Fruit fly (Drosophila melanogaster) whole organism, pupa: Measurements from ENCODE around the gene CenG1A.
A peak's percentile ranks its signal among the peaks of the same experiment; 100 is the strongest.

Experiments
- CG10348 ChIP-seq: fragments of 200-800 bp; sonication (Bioruptor generic); IDR thresholded peaks from 2 replicates; pipeline ENCODE4 v1.3.6; 2022; ENCODE audit warnings: missing biosample characterization, missing genetic modification characterization
- CG12605 ChIP-seq: fragments of 200-800 bp; sonication (Bioruptor generic); IDR thresholded peaks from 2 replicates; pipeline ENCODE4 v1.3.6; 2022; ENCODE audit warnings: missing biosample characterization, missing genetic modification characterization
- CG15710 ChIP-seq: fragments of 200-800 bp; sonication (Bioruptor generic); optimal IDR thresholded peaks from 2 replicates; lab custom pipeline; 2018; ENCODE audit warnings: missing biosample characterization, mild to moderate bottlenecking, missing genetic modification characterization, moderate library complexity
- CG17806 ChIP-seq: fragments of 200-800 bp; sonication (Bioruptor generic); optimal IDR thresholded peaks from 2 replicates; lab custom pipeline; 2018; ENCODE audit warnings: missing biosample characterization, mild to moderate bottlenecking, missing genetic modification characterization, moderate library complexity
- CG34367 ChIP-seq: fragments of 200-800 bp; sonication (Bioruptor generic); optimal IDR thresholded peaks from 2 replicates; lab custom pipeline; 2018; ENCODE audit warnings: missing biosample characterization, mild to moderate bottlenecking, missing genetic modification characterization
- CG8301 ChIP-seq: fragments of 200-800 bp; sonication (Bioruptor generic); optimal IDR thresholded peaks from 2 replicates; lab custom pipeline; 2018; ENCODE audit warnings: missing biosample characterization, mild to moderate bottlenecking, missing genetic modification characterization
- D1 ChIP-seq: fragments of 200-800 bp; sonication (Bioruptor generic); optimal IDR thresholded peaks from 2 replicates; lab custom pipeline; 2018; ENCODE audit warnings: missing biosample characterization, mild to moderate bottlenecking, missing genetic modification characterization, moderate library complexity
- EcR ChIP-seq: fragments of 200-800 bp; sonication (Bioruptor generic); optimal IDR thresholded peaks from 3 replicates; lab custom pipeline; 2019; ENCODE audit warnings: missing biosample characterization, missing genetic modification characterization, mild to moderate bottlenecking, moderate library complexity, missing genetic modification reagents
- Snoo ChIP-seq: fragments of 200-800 bp; sonication (Bioruptor generic); optimal IDR thresholded peaks from 3 replicates; lab custom pipeline; 2017; ENCODE audit warnings: missing biosample characterization, mild to moderate bottlenecking, missing genetic modification characterization, inconsistent platforms
- gl ChIP-seq: fragments of 200-800 bp; sonication (Bioruptor generic); optimal IDR thresholded peaks from 2 replicates; lab custom pipeline; 2018; ENCODE audit warnings: missing biosample characterization, mild to moderate bottlenecking, missing genetic modification characterization

DNA sequence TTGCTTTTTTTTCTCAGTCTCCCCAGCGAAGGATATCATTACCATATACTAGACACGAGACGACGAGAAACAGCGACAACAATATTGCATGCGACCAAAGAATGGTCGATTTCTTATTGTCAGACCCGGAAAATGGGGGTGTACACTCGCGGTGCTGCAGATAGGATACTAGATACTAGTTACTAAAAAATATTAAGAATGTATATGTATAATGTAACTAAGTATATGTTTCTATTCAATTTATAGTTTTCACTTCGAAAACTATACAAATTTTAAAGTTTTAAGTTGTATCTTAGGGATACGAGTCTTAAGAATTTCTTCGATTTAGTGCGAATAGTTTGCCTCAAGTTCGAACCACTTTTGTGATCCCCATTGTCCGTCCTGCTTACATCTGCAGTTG lies 58.1 kb downstream of the CenG1A start:
- TF ChIP-seq CG12605 (GFP tag; lab: Robert Waterston, UW) (peak; percentile 33; the same call in 1 of the 2 replicates), CG17806 (tag; lab: Kevin White, UChicago) (peak; percentile 68), EcR (GFP tag; lab: Kevin White, UChicago) (no peak), Snoo (no peak), CG8301 (tag; lab: Kevin White, UChicago) (no peak), CG15710 (tag; lab: Kevin White, UChicago) (peak; percentile 48), CG34367 (tag; lab: Kevin White, UChicago) (peak; percentile 29), gl (no peak), D1 (no peak), CG10348 (no peak)
